Fruit fly (Drosophila melanogaster) whole organism, embryonic: ENCODE data around the gene salr.

Experiments
- Ada2b ChIP-seq: fragments of 200-800 bp; sonication (Bioruptor generic); IDR thresholded peaks from 2 replicates; pipeline ENCODE4 v1.3.6; 2022; ENCODE audit warnings: missing biosample characterization, missing genetic modification characterization
- Antp ChIP-seq: fragments of 200-800 bp; sonication (Bioruptor generic); optimal IDR thresholded peaks from 3 replicates; lab custom pipeline; 2016; ENCODE audit warnings: missing biosample characterization, missing genetic modification characterization
- BtbVII ChIP-seq: fragments of 200-800 bp; sonication (Bioruptor generic); optimal IDR thresholded peaks from 3 replicates; lab custom pipeline; 2017; ENCODE audit warnings: missing biosample characterization, mild to moderate bottlenecking, missing genetic modification characterization
- CG10431 ChIP-seq: fragments of 200-800 bp; sonication (Bioruptor generic); optimal IDR thresholded peaks from 3 replicates; lab custom pipeline; 2018; ENCODE audit warnings: missing biosample characterization, mild to moderate bottlenecking, missing genetic modification characterization
- CG12236 ChIP-seq: fragments of 200-800 bp; sonication (Bioruptor generic); optimal IDR thresholded peaks from 2 replicates; lab custom pipeline; 2016; ENCODE audit warnings: missing biosample characterization, missing genetic modification characterization
- CG13624 ChIP-seq: fragments of 200-800 bp; sonication (Bioruptor generic); optimal IDR thresholded peaks from 2 replicates; lab custom pipeline; 2016; ENCODE audit warnings: missing biosample characterization, missing genetic modification characterization
- CG15073 ChIP-seq: fragments of 200-800 bp; sonication (Bioruptor generic); optimal IDR thresholded peaks from 2 replicates; lab custom pipeline; 2016; ENCODE audit warnings: missing biosample characterization, missing genetic modification characterization
- CG17359 ChIP-seq: fragments of 200-800 bp; sonication (Bioruptor generic); optimal IDR thresholded peaks from 3 replicates; lab custom pipeline; 2018; ENCODE audit warnings: missing biosample characterization, mild to moderate bottlenecking, missing genetic modification characterization, moderate library complexity
- CG17612 ChIP-seq: fragments of 200-800 bp; sonication (Bioruptor generic); IDR thresholded peaks from 2 replicates; pipeline ENCODE4 v1.3.6; 2022; ENCODE audit warnings: missing biosample characterization, missing genetic modification characterization
- CG17912 ChIP-seq: fragments of 200-800 bp; sonication (Bioruptor generic); optimal IDR thresholded peaks from 2 replicates; lab custom pipeline; 2018; ENCODE audit warnings: missing biosample characterization, mild to moderate bottlenecking, missing genetic modification characterization
- CG2202 ChIP-seq: fragments of 200-800 bp; sonication (Bioruptor generic); optimal IDR thresholded peaks from 2 replicates; lab custom pipeline; 2018; ENCODE audit warnings: missing biosample characterization, mild to moderate bottlenecking, missing genetic modification characterization
- CG30020 ChIP-seq: fragments of 200-800 bp; optimal IDR thresholded peaks from 2 replicates; lab custom pipeline; 2019; ENCODE audit warnings: missing biosample characterization, mild to moderate bottlenecking, missing genetic modification characterization, moderate library complexity
- CG3065 ChIP-seq: fragments of 200-800 bp; sonication (Bioruptor generic); optimal IDR thresholded peaks from 2 replicates; lab custom pipeline; 2016; ENCODE audit warnings: missing biosample characterization, missing genetic modification characterization
- CG31441 ChIP-seq: fragments of 200-800 bp; sonication (Bioruptor generic); IDR thresholded peaks from 2 replicates; pipeline ENCODE4 v1.3.6; 2022; ENCODE audit warnings: missing biosample characterization, missing genetic modification characterization
- CG32772 ChIP-seq: fragments of 200-800 bp; sonication (Bioruptor generic); IDR thresholded peaks from 2 replicates; pipeline ENCODE4 v1.3.6; 2022; ENCODE audit warnings: missing biosample characterization, missing genetic modification characterization
- CG4854 ChIP-seq: fragments of 200-800 bp; sonication (Bioruptor generic); optimal IDR thresholded peaks from 2 replicates; lab custom pipeline; 2016; ENCODE audit warnings: missing biosample characterization, missing genetic modification characterization, inconsistent platforms
- CG5180 ChIP-seq: fragments of 200-800 bp; sonication (Bioruptor generic); optimal IDR thresholded peaks from 3 replicates; lab custom pipeline; 2017; ENCODE audit warnings: missing biosample characterization, missing genetic modification characterization, mild to moderate bottlenecking, moderate library complexity, missing genetic modification reagents
- CG6175 ChIP-seq: fragments of 200-800 bp; sonication (Bioruptor generic); IDR thresholded peaks from 3 replicates; pipeline ENCODE4 v1.3.6; 2022; ENCODE audit warnings: missing biosample characterization, missing genetic modification characterization
- CG7745 ChIP-seq: fragments of 200-800 bp; sonication (Bioruptor generic); optimal IDR thresholded peaks from 2 replicates; lab custom pipeline; 2018; ENCODE audit warnings: missing biosample characterization, mild to moderate bottlenecking, missing genetic modification characterization, moderate library complexity
- CG7786 ChIP-seq: fragments of 200-800 bp; sonication (Bioruptor generic); optimal IDR thresholded peaks from 2 replicates; lab custom pipeline; 2016; ENCODE audit warnings: missing biosample characterization, missing genetic modification characterization
- CG8089 ChIP-seq: fragments of 200-800 bp; sonication (Bioruptor generic); optimal IDR thresholded peaks from 3 replicates; lab custom pipeline; 2016; ENCODE audit warnings: missing biosample characterization, missing genetic modification characterization
- CG8924 ChIP-seq: fragments of 200-800 bp; optimal IDR thresholded peaks from 3 replicates; lab custom pipeline; 2019; ENCODE audit warnings: missing biosample characterization, mild to moderate bottlenecking, missing genetic modification characterization, moderate library complexity
- CG9609 ChIP-seq: fragments of 200-800 bp; sonication (Bioruptor generic); optimal IDR thresholded peaks from 3 replicates; lab custom pipeline; 2016; ENCODE audit warnings: missing biosample characterization, missing genetic modification characterization
- CTCF ChIP-seq: fragments of 200-800 bp; sonication (Bioruptor generic); optimal IDR thresholded peaks from 2 replicates; lab custom pipeline; 2017; ENCODE audit warnings: missing biosample characterization, mild to moderate bottlenecking, missing genetic modification characterization, moderate library complexity
- CoRest ChIP-seq: fragments of 200-800 bp; sonication (Bioruptor generic); optimal IDR thresholded peaks from 3 replicates; lab custom pipeline; 2018; ENCODE audit warnings: missing biosample characterization, mild to moderate bottlenecking, missing genetic modification characterization, moderate library complexity
- Doc2 ChIP-seq: fragments of 200-800 bp; sonication (Bioruptor generic); IDR thresholded peaks from 2 replicates; pipeline ENCODE4 v1.3.6; 2022; ENCODE audit warnings: missing biosample characterization, missing genetic modification characterization
- E2f1 ChIP-seq: fragments of 200-800 bp; sonication (Bioruptor generic); IDR thresholded peaks from 2 replicates; pipeline ENCODE4 v1.3.6; 2022; ENCODE audit warnings: missing biosample characterization, missing genetic modification characterization
- H15 ChIP-seq: fragments of 200-800 bp; sonication (Bioruptor generic); IDR thresholded peaks from 3 replicates; pipeline ENCODE4 v1.3.6; 2022; ENCODE audit warnings: missing biosample characterization, missing genetic modification characterization
- Hey ChIP-seq: fragments of 200-800 bp; sonication (Bioruptor generic); optimal IDR thresholded peaks from 3 replicates; lab custom pipeline; 2018; ENCODE audit warnings: missing biosample characterization, mild to moderate bottlenecking, missing genetic modification characterization
- Hmr ChIP-seq: fragments of 200-800 bp; sonication (Bioruptor generic); optimal IDR thresholded peaks from 3 replicates; lab custom pipeline; 2017; ENCODE audit warnings: mild to moderate bottlenecking, missing biosample characterization, missing genetic modification reagents, missing genetic modification characterization
- NC2β ChIP-seq: fragments of 200-800 bp; sonication (Bioruptor generic); optimal IDR thresholded peaks from 2 replicates; lab custom pipeline; 2016; ENCODE audit warnings: missing biosample characterization, missing genetic modification characterization
- Rfx ChIP-seq: fragments of 200-800 bp; sonication (Bioruptor generic); IDR thresholded peaks from 2 replicates; pipeline ENCODE4 v1.3.6; 2022; ENCODE audit warnings: missing biosample characterization, missing genetic modification characterization
- Scr ChIP-seq: fragments of 200-800 bp; sonication (Bioruptor generic); IDR thresholded peaks from 2 replicates; pipeline ENCODE4 v1.3.6; 2022; ENCODE audit warnings: missing biosample characterization, missing genetic modification characterization; ENCODE audit not compliant: partially characterized antibody
- Trl ChIP-seq, 3 experiments: fragments of >200 bp in 2 of 3; fragments of 200-800 bp in 1 of 3; sonication (Bioruptor generic) in 1 of 3; optimal IDR thresholded peaks; 2 replicates in 1 of 3; 3 replicates in 2 of 3; lab custom pipeline; 2016 to 2017; ENCODE audit warnings: missing biosample characterization in 1 of 3, missing genetic modification characterization in 1 of 3
- bcd ChIP-seq: fragments of 200-800 bp; sonication (Bioruptor generic); optimal IDR thresholded peaks from 2 replicates; lab custom pipeline; 2017; ENCODE audit warnings: missing biosample characterization, mild to moderate bottlenecking, missing genetic modification characterization
- chif ChIP-seq, 2 experiments: fragments of 200-800 bp; sonication (Bioruptor generic); optimal IDR thresholded peaks; 3 replicates each; lab custom pipeline; 2016; ENCODE audit warnings: missing biosample characterization in 2 of 2, missing genetic modification characterization in 2 of 2
- chn ChIP-seq: fragments of 200-800 bp; sonication (Bioruptor generic); optimal IDR thresholded peaks from 2 replicates; lab custom pipeline; 2016; ENCODE audit warnings: missing biosample characterization, missing genetic modification characterization
- corto ChIP-seq: fragments of 200-800 bp; sonication (Bioruptor generic); optimal IDR thresholded peaks from 2 replicates; lab custom pipeline; 2016; ENCODE audit warnings: missing biosample characterization, mild to moderate bottlenecking, missing genetic modification characterization, moderate library complexity
- emc ChIP-seq: fragments of 200-800 bp; sonication (Bioruptor generic); optimal IDR thresholded peaks from 2 replicates; lab custom pipeline; 2016; ENCODE audit warnings: missing biosample characterization, missing genetic modification characterization
- ewg ChIP-seq: fragments of 200-800 bp; sonication (Bioruptor generic); optimal IDR thresholded peaks from 3 replicates; lab custom pipeline; 2017; ENCODE audit warnings: mild to moderate bottlenecking, missing biosample characterization, missing genetic modification reagents, missing genetic modification characterization
- fd64A ChIP-seq: fragments of 200-800 bp; sonication (Bioruptor generic); optimal IDR thresholded peaks from 3 replicates; lab custom pipeline; 2018; ENCODE audit warnings: missing biosample characterization, mild to moderate bottlenecking, missing genetic modification characterization
- gcm ChIP-seq: fragments of 200-800 bp; sonication (Bioruptor generic); optimal IDR thresholded peaks from 2 replicates; lab custom pipeline; 2019; ENCODE audit warnings: missing biosample characterization, mild to moderate bottlenecking, missing genetic modification characterization, moderate library complexity
- gfzf ChIP-seq: fragments of 200-800 bp; sonication (Bioruptor generic); optimal IDR thresholded peaks from 2 replicates; lab custom pipeline; 2016; ENCODE audit warnings: missing biosample characterization, mild to moderate bottlenecking, missing genetic modification characterization, moderate library complexity
- gsb-n ChIP-seq: fragments of 200-800 bp; sonication (Bioruptor generic); optimal IDR thresholded peaks from 3 replicates; lab custom pipeline; 2018; ENCODE audit warnings: missing biosample characterization, mild to moderate bottlenecking, missing genetic modification characterization
- lbe ChIP-seq: fragments of 200-800 bp; sonication (Bioruptor generic); optimal IDR thresholded peaks from 2 replicates; lab custom pipeline; 2016; ENCODE audit warnings: missing biosample characterization, mild to moderate bottlenecking, missing genetic modification characterization
- run ChIP-seq: fragments of 200-800 bp; sonication (Bioruptor generic); optimal IDR thresholded peaks from 3 replicates; lab custom pipeline; 2018; ENCODE audit warnings: missing biosample characterization, mild to moderate bottlenecking, missing genetic modification characterization
- slbo ChIP-seq: fragments of 200-800 bp; sonication (Bioruptor generic); IDR thresholded peaks from 2 replicates; pipeline ENCODE4 v1.3.6; 2022; ENCODE audit warnings: missing biosample characterization, missing genetic modification characterization
- slp2 ChIP-seq: fragments of 200-800 bp; sonication (Bioruptor generic); optimal IDR thresholded peaks from 2 replicates; lab custom pipeline; 2016; ENCODE audit warnings: missing biosample characterization, missing genetic modification characterization
- tgo ChIP-seq: fragments of 200-800 bp; sonication (Bioruptor generic); IDR thresholded peaks from 3 replicates; pipeline ENCODE4 v1.3.6; 2022; ENCODE audit warnings: missing biosample characterization, missing genetic modification characterization
- tna ChIP-seq: fragments of 200-800 bp; sonication (Bioruptor generic); IDR thresholded peaks from 2 replicates; pipeline ENCODE4 v1.3.6; 2022; ENCODE audit warnings: missing biosample characterization, missing genetic modification characterization; ENCODE audit not compliant: partially characterized antibody
- ttk ChIP-seq: fragments of 200-800 bp; sonication (Bioruptor generic); IDR thresholded peaks from 2 replicates; pipeline ENCODE4 v2.1.2; 2022; ENCODE audit warnings: missing biosample characterization, missing genetic modification characterization
- wor ChIP-seq: fragments of 200-800 bp; sonication (Bioruptor generic); IDR thresholded peaks from 2 replicates; pipeline ENCODE4 v1.3.6; 2022; ENCODE audit warnings: missing biosample characterization, missing genetic modification characterization

salr gene

DNA sequence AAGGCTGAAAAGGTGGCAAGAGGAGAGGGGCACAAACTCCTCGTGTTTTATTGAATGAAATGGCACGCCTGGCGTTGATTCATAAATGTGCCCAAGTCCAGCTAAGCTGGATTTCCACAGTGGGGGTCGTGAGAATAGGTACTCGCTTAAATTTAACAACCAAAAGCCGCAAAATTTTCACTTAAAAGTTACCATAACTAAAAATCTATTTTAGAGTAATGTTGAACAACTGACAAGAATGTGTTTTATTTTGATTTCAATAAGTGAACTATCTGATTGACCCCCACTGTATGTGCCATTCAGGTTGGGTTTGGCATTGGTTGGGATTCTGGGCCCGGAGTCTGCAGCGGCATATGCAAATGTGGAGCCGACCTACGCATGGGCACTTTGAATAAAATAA, 34.8 kb upstream of the salr start (continued):
- TF ChIP-seq CG17359 (peak; percentile 64), Rfx (GFP tag; lab: Robert Waterston, UW) (peak; percentile 56), CG2202 (tag; lab: Kevin White, UChicago) (peak; percentile 46), Antp (peak; percentile 36), NC2β (GFP tag; lab: Kevin White, UChicago) (peak; percentile 46), chif (GFP tag; optimal IDR thresholded peaks at IDR 0.05; lab: Kevin White, UChicago) (peak; percentile 67 to 69), CG7745 (tag; lab: Kevin White, UChicago) (no peak), CG17912 (GFP tag; lab: Kevin White, UChicago) (no peak), lbe (GFP tag; lab: Kevin White, UChicago) (peak; percentile 83), chn (GFP tag; lab: Kevin White, UChicago) (peak; percentile 27), Scr (no peak), CG4854 (GFP tag; lab: Kevin White, UChicago) (no peak), CG7786 (peak; percentile 36), CG31441 (GFP tag; lab: Robert Waterston, UW) (peak; percentile 79), CG15073 (GFP tag; lab: Kevin White, UChicago) (no peak), CTCF (GFP tag; lab: Kevin White, UChicago) (peak; percentile 19), run (tag; lab: Kevin White, UChicago) (peak; percentile 6), BtbVII (GFP tag; lab: Kevin White, UChicago) (peak; percentile 1), CG9609 (peak; percentile 50), E2f1 (GFP tag; lab: Robert Waterston, UW) (peak; percentile 37; the same call in 1 of the 2 replicates), gcm (peak; percentile 35), Hmr (GFP tag; lab: Kevin White, UChicago) (peak; percentile 24), Ada2b (GFP tag; lab: Robert Waterston, UW) (peak; percentile 54; the same call in 1 of the 2 replicates), CG10431 (GFP tag; lab: Kevin White, UChicago) (no peak), bcd (GFP tag; lab: Kevin White, UChicago) (peak; percentile 62), ewg (GFP tag; lab: Kevin White, UChicago) (peak; percentile 43), CG8924 (tag; lab: Kevin White, UChicago) (peak; percentile 55), CG8089 (GFP tag; lab: Kevin White, UChicago) (peak; percentile 28), fd64A (GFP tag; lab: Kevin White, UChicago) (no peak), CG32772 (GFP tag; lab: Robert Waterston, UW) (peak; percentile 63), CG13624 (GFP tag; lab: Kevin White, UChicago) (no peak), CG3065 (GFP tag; lab: Kevin White, UChicago) (no peak), emc (GFP tag; lab: Kevin White, UChicago) (no peak), slp2 (no peak), CG12236 (peak; percentile 12), tna (GFP tag; lab: Robert Waterston, UW) (no peak), CG6175 (GFP tag; lab: Robert Waterston, UW) (no peak), CG30020 (tag; lab: Kevin White, UChicago) (no peak), H15 (peak; percentile 72), CG17612 (GFP tag; lab: Robert Waterston, UW) (no peak), corto (GFP tag; lab: Kevin White, UChicago) (peak; percentile 79), Hey (tag; lab: Kevin White, UChicago) (no peak), Doc2 (GFP tag; lab: Robert Waterston, UW) (no peak), CG5180 (no peak), tgo (GFP tag; lab: Robert Waterston, UW) (peak; percentile 57), wor (GFP tag; lab: Robert Waterston, UW) (no peak), slbo (GFP tag; lab: Robert Waterston, UW) (peak; percentile 58), Trl (optimal IDR thresholded peaks at IDR 0.05; lab: Kevin White, UChicago) (no peak), Trl (GFP tag; optimal IDR thresholded peaks at IDR 0.05; lab: Kevin White, UChicago) (peak; percentile 48), gfzf (GFP tag; lab: Kevin White, UChicago) (no peak), CoRest (tag; lab: Kevin White, UChicago) (peak; percentile 36), gsb-n (tag; lab: Kevin White, UChicago) (peak; percentile 69), ttk (peak; percentile 51)
